Worm (Caenorhabditis elegans) whole organism, L3 larva: ENCODE data around the gene K02E11.10.

Experiments
- ama-1 ChIP-seq: fragments of 150-350 bp; optimal IDR thresholded peaks from 2 replicates; lab custom pipeline; 2018
- daf-12 ChIP-seq: fragments of 150-350 bp; optimal IDR thresholded peaks from 2 replicates; lab custom pipeline; 2014; ENCODE audit warnings: missing biosample characterization, missing genetic modification reagents, missing genetic modification characterization
- elt-1 ChIP-seq: fragments of 150-350 bp; optimal IDR thresholded peaks from 2 replicates; lab custom pipeline; 2014; ENCODE audit warnings: missing biosample characterization, missing genetic modification characterization
- elt-2 ChIP-seq: sonication (generic microtip); optimal IDR thresholded peaks from 2 replicates; lab custom pipeline; 2016; ENCODE audit warnings: missing genetic modification reagents, mild to moderate bottlenecking, missing genetic modification characterization, missing compliant biosample characterization
- elt-3 ChIP-seq, 3 experiments: fragments of 150-350 bp in 1 of 3; sonication (generic microtip) in 2 of 3; optimal IDR thresholded peaks; 2 replicates in 2 of 3; 4 replicates in 1 of 3; lab custom pipeline; 2014 to 2017; ENCODE audit warnings: missing biosample characterization in 3 of 3, missing genetic modification characterization in 3 of 3
- lin-39 ChIP-seq: fragments of 150-350 bp; optimal IDR thresholded peaks from 2 replicates; lab custom pipeline; 2018; ENCODE audit warnings: missing biosample characterization, missing genetic modification reagents, missing genetic modification characterization
- mdl-1 ChIP-seq: fragments of 150-350 bp; optimal IDR thresholded peaks from 2 replicates; lab custom pipeline; 2014; ENCODE audit warnings: missing biosample characterization, missing genetic modification characterization
- nhr-12 ChIP-seq: fragments of 150-350 bp; optimal IDR thresholded peaks from 2 replicates; lab custom pipeline; 2014; ENCODE audit warnings: missing biosample characterization, missing genetic modification characterization
- nhr-67 ChIP-seq: fragments of 150-350 bp; optimal IDR thresholded peaks from 2 replicates; lab custom pipeline; 2014; ENCODE audit warnings: missing biosample characterization, missing genetic modification characterization
- pqm-1 ChIP-seq: fragments of 150-350 bp; optimal IDR thresholded peaks from 2 replicates; lab custom pipeline; 2017; ENCODE audit warnings: missing biosample characterization, missing genetic modification characterization, inconsistent platforms
- snpc-4 ChIP-seq: fragments of 150-350 bp; optimal IDR thresholded peaks from 2 replicates; lab custom pipeline; 2014; ENCODE audit warnings: missing biosample characterization, missing genetic modification characterization
- tbx-2 ChIP-seq: sonication (generic microtip); optimal IDR thresholded peaks from 2 replicates; lab custom pipeline; 2016; ENCODE audit warnings: mild to moderate bottlenecking, missing genetic modification characterization, missing compliant biosample characterization
- unc-39 ChIP-seq: sonication (generic microtip); optimal IDR thresholded peaks from 4 replicates; lab custom pipeline; 2017; ENCODE audit warnings: missing biosample characterization, missing genetic modification characterization
- ztf-11 ChIP-seq: fragments of 150-350 bp; optimal IDR thresholded peaks from 2 replicates; lab custom pipeline; 2014; ENCODE audit warnings: missing biosample characterization, missing genetic modification characterization

- peak in 1 of 3 experiments; percentile 17 for TF ChIP-seq elt-3 (tag; optimal IDR thresholded peaks at IDR 0.05; lab: Kevin White, UChicago)
- TF ChIP-seq ama-1 (lab: Kevin White, UChicago), result no peak
- TF ChIP-seq lin-39 (tag; lab: Kevin White, UChicago), result no peak
- no peak for TF ChIP-seq snpc-4 (tag; lab: Kevin White, UChicago)
- TF ChIP-seq daf-12, result no peak
- no peak for TF ChIP-seq unc-39 (tag; lab: Kevin White, UChicago)
- TF ChIP-seq elt-1 (tag; lab: Kevin White, UChicago), result no peak
- no peak for TF ChIP-seq nhr-67
- no peak for TF ChIP-seq ztf-11 (tag; lab: Kevin White, UChicago)
- no peak for TF ChIP-seq mdl-1 (tag; lab: Kevin White, UChicago)
- TF ChIP-seq elt-2 (tag; lab: Kevin White, UChicago), result peak; percentile 88
- TF ChIP-seq pqm-1 (tag; lab: Kevin White, UChicago), result peak; percentile 77
- TF ChIP-seq nhr-12 (tag; lab: Kevin White, UChicago), result no peak
- TF ChIP-seq tbx-2 (tag; lab: Kevin White, UChicago), result no peak
Observed at ce11 chrV:14212813-14213212, 28.1 kb downstream of the K02E11.10 start.
